Worm (Caenorhabditis elegans) whole organism, young adult: Measurements from ENCODE around the gene emc-6.

Experiments used
- F49E8.2 ChIP-seq: sonication (generic microtip); optimal IDR thresholded peaks from 3 replicates; lab custom pipeline; 2017; ENCODE audit warnings: missing genetic modification characterization, mild to moderate bottlenecking, missing compliant biosample characterization, antibody characterized with exemption, moderate library complexity; ENCODE audit not compliant: insufficient read depth
- F52B5.7 ChIP-seq: sonication (generic microtip); optimal IDR thresholded peaks from 2 replicates; lab custom pipeline; 2016; ENCODE audit warnings: mild to moderate bottlenecking, missing genetic modification characterization, missing compliant biosample characterization
- Y53F4B.3 ChIP-seq: fragments of 200-800 bp; sonication (Bioruptor generic); IDR thresholded peaks from 2 replicates; pipeline ENCODE4 v1.3.6; 2022; ENCODE audit warnings: missing genetic modification reagents, missing genetic modification characterization, missing compliant biosample characterization
- hmg-20 ChIP-seq: fragments of 200-800 bp; sonication (Bioruptor generic); IDR thresholded peaks from 2 replicates; pipeline ENCODE4 v1.3.6; 2022; ENCODE audit warnings: missing genetic modification reagents, missing genetic modification characterization, missing compliant biosample characterization
- mcd-1 ChIP-seq: fragments of 200-800 bp; sonication (Bioruptor generic); IDR thresholded peaks from 2 replicates; pipeline ENCODE4 v1.3.6; 2022; ENCODE audit warnings: missing genetic modification reagents, missing genetic modification characterization, missing compliant biosample characterization
- nfyb-1 ChIP-seq: fragments of 200-800 bp; sonication (Bioruptor generic); IDR thresholded peaks from 2 replicates; pipeline ENCODE4 v1.3.6; 2022; ENCODE audit warnings: missing genetic modification reagents, missing genetic modification characterization, missing compliant biosample characterization
- nhr-27 ChIP-seq: fragments of 200-800 bp; sonication (Bioruptor generic); optimal IDR thresholded peaks from 2 replicates; lab custom pipeline; 2018; ENCODE audit warnings: mild to moderate bottlenecking, missing genetic modification characterization, moderate library complexity, missing compliant biosample characterization
- pha-4 ChIP-seq: fragments of 150-350 bp; sonication (generic microtip); optimal IDR thresholded peaks from 2 replicates; lab custom pipeline; 2014; ENCODE audit warnings: missing biosample characterization, missing genetic modification reagents, missing genetic modification characterization
- sea-2 ChIP-seq: fragments of 200-800 bp; sonication (Bioruptor generic); IDR thresholded peaks from 2 replicates; pipeline ENCODE4 v1.3.6; 2022; ENCODE audit warnings: missing genetic modification characterization, missing compliant biosample characterization

DNA sequence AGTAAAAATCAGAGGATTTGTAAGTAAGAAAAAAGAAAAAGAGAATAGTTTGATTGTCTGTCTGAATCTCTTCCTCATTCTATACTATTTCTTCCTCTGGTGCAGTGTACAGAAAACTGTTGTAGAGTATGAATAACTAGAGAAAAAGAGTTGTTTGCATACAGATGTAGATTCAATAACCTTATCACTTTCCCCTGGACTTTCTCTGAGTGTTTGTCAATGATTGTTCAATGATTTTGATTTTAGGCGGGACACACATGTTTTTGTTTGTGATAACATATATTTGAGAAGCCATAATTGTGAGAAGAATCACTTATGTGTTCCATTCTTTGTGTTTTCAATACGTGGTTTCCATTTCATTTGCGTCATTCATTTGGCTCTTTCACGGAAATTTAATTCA is 30.4 kb downstream of the emc-6 start:
- TF ChIP-seq sea-2 (GFP tag; lab: Robert Waterston, UW) (no peak), F52B5.7 (tag; lab: Kevin White, UChicago) (no peak), Y53F4B.3 (GFP tag; lab: Robert Waterston, UW) (no peak), pha-4 (tag; lab: Kevin White, UChicago) (no peak), hmg-20 (GFP tag; lab: Robert Waterston, UW) (no peak), F49E8.2 (tag; lab: Kevin White, UChicago) (no peak), nfyb-1 (GFP tag; lab: Robert Waterston, UW) (no peak), nhr-27 (tag; lab: Kevin White, UChicago) (no peak), mcd-1 (GFP tag; lab: Robert Waterston, UW) (no peak)
